Fruit fly (Drosophila melanogaster) whole organism, pupa: ENCODE measurements around the gene CG16852.

ENCODE experiments used
- CG10348 ChIP-seq: fragments of 200-800 bp; sonication (Bioruptor generic); IDR thresholded peaks from 2 replicates; pipeline ENCODE4 v1.3.6; 2022; ENCODE audit warnings: missing biosample characterization, missing genetic modification characterization
- CG12605 ChIP-seq: fragments of 200-800 bp; sonication (Bioruptor generic); IDR thresholded peaks from 2 replicates; pipeline ENCODE4 v1.3.6; 2022; ENCODE audit warnings: missing biosample characterization, missing genetic modification characterization
- CG13204 ChIP-seq: fragments of 200-800 bp; sonication (Bioruptor generic); optimal IDR thresholded peaks from 2 replicates; lab custom pipeline; 2018; ENCODE audit warnings: missing biosample characterization, mild to moderate bottlenecking, missing genetic modification characterization, moderate library complexity
- CG14655 ChIP-seq: fragments of 200-800 bp; sonication (Bioruptor generic); optimal IDR thresholded peaks from 3 replicates; lab custom pipeline; 2017; ENCODE audit warnings: mild to moderate bottlenecking, missing biosample characterization, missing genetic modification reagents, missing genetic modification characterization
- CG15710 ChIP-seq: fragments of 200-800 bp; sonication (Bioruptor generic); optimal IDR thresholded peaks from 2 replicates; lab custom pipeline; 2018; ENCODE audit warnings: missing biosample characterization, mild to moderate bottlenecking, missing genetic modification characterization, moderate library complexity
- CG17806 ChIP-seq: fragments of 200-800 bp; sonication (Bioruptor generic); optimal IDR thresholded peaks from 2 replicates; lab custom pipeline; 2018; ENCODE audit warnings: missing biosample characterization, mild to moderate bottlenecking, missing genetic modification characterization, moderate library complexity
- CG32121 ChIP-seq: fragments of 200-800 bp; sonication (Bioruptor generic); IDR thresholded peaks from 2 replicates; pipeline ENCODE4 v1.3.6; 2022; ENCODE audit warnings: missing biosample characterization, missing genetic modification characterization
- CG34367 ChIP-seq: fragments of 200-800 bp; sonication (Bioruptor generic); optimal IDR thresholded peaks from 2 replicates; lab custom pipeline; 2018; ENCODE audit warnings: missing biosample characterization, mild to moderate bottlenecking, missing genetic modification characterization
- CG4496 ChIP-seq: fragments of 200-800 bp; sonication (Bioruptor generic); IDR thresholded peaks from 3 replicates; pipeline ENCODE4 v1.3.6; 2022; ENCODE audit warnings: missing biosample characterization, missing genetic modification characterization
- CG8159 ChIP-seq: fragments of 200-800 bp; sonication (Bioruptor generic); optimal IDR thresholded peaks from 3 replicates; lab custom pipeline; 2018; ENCODE audit warnings: missing biosample characterization, mild to moderate bottlenecking, missing genetic modification characterization, moderate library complexity
- CG8301 ChIP-seq: fragments of 200-800 bp; sonication (Bioruptor generic); optimal IDR thresholded peaks from 2 replicates; lab custom pipeline; 2018; ENCODE audit warnings: missing biosample characterization, mild to moderate bottlenecking, missing genetic modification characterization
- CG9948 ChIP-seq: fragments of 200-800 bp; sonication (Bioruptor generic); optimal IDR thresholded peaks from 2 replicates; lab custom pipeline; 2018; ENCODE audit warnings: missing biosample characterization, mild to moderate bottlenecking, missing genetic modification characterization, moderate library complexity
- D1 ChIP-seq: fragments of 200-800 bp; sonication (Bioruptor generic); optimal IDR thresholded peaks from 2 replicates; lab custom pipeline; 2018; ENCODE audit warnings: missing biosample characterization, mild to moderate bottlenecking, missing genetic modification characterization, moderate library complexity
- EcR ChIP-seq: fragments of 200-800 bp; sonication (Bioruptor generic); optimal IDR thresholded peaks from 3 replicates; lab custom pipeline; 2019; ENCODE audit warnings: missing biosample characterization, missing genetic modification characterization, mild to moderate bottlenecking, moderate library complexity, missing genetic modification reagents
- Ets98B ChIP-seq: fragments of 200-800 bp; sonication (Bioruptor generic); IDR thresholded peaks from 2 replicates; pipeline ENCODE4 v1.3.6; 2022; ENCODE audit warnings: missing biosample characterization, missing genetic modification characterization
- Pif1A ChIP-seq: fragments of 200-800 bp; sonication (Bioruptor generic); optimal IDR thresholded peaks from 3 replicates; lab custom pipeline; 2016; ENCODE audit warnings: missing biosample characterization, missing genetic modification characterization
- Pif1B ChIP-seq: fragments of 200-800 bp; sonication (Bioruptor generic); optimal IDR thresholded peaks from 3 replicates; lab custom pipeline; 2016; ENCODE audit warnings: missing biosample characterization, missing genetic modification characterization
- Snoo ChIP-seq: fragments of 200-800 bp; sonication (Bioruptor generic); optimal IDR thresholded peaks from 3 replicates; lab custom pipeline; 2017; ENCODE audit warnings: missing biosample characterization, mild to moderate bottlenecking, missing genetic modification characterization, inconsistent platforms
- fd96Ca ChIP-seq: fragments of 200-800 bp; sonication (Bioruptor generic); IDR thresholded peaks from 3 replicates; pipeline ENCODE4 v1.3.6; 2022; ENCODE audit warnings: missing biosample characterization, missing genetic modification characterization
- gl ChIP-seq: fragments of 200-800 bp; sonication (Bioruptor generic); optimal IDR thresholded peaks from 2 replicates; lab custom pipeline; 2018; ENCODE audit warnings: missing biosample characterization, mild to moderate bottlenecking, missing genetic modification characterization
- rn ChIP-seq: fragments of 200-800 bp; sonication (Bioruptor generic); IDR thresholded peaks from 2 replicates; pipeline ENCODE4 v1.3.6; 2022; ENCODE audit warnings: missing biosample characterization, missing genetic modification characterization

CG16852 gene

dm6 chr2L:13540704-13541103 lies at the start of gene CG16852:
Gene CG16852 (plus strand): TSS chr2L:13540751.
- TF ChIP-seq rn (GFP tag; lab: Robert Waterston, UW) (no peak), fd96Ca (no peak), CG8159 (tag; lab: Kevin White, UChicago) (no peak), Snoo (tag; lab: Kevin White, UChicago) (no peak), EcR (GFP tag; lab: Kevin White, UChicago) (no peak), Pif1B (GFP tag; lab: Kevin White, UChicago) (no peak), CG17806 (tag; lab: Kevin White, UChicago) (no peak), CG13204 (GFP tag; lab: Kevin White, UChicago) (no peak)

dm6 chr2L:13497915-13498314 lies 42.6 kb upstream of the CG16852 start:
- TF ChIP-seq EcR (GFP tag; lab: Kevin White, UChicago) (no peak), CG8301 (no peak), fd96Ca (no peak), CG12605 (GFP tag; lab: Robert Waterston, UW) (no peak), CG14655 (GFP tag; lab: Kevin White, UChicago) (no peak), Pif1B (GFP tag; lab: Kevin White, UChicago) (no peak), CG9948 (tag; lab: Kevin White, UChicago) (no peak), CG15710 (tag; lab: Kevin White, UChicago) (no peak), gl (no peak), D1 (tag; lab: Kevin White, UChicago) (no peak), Pif1A (GFP tag; lab: Kevin White, UChicago) (no peak), CG34367 (no peak), rn (GFP tag; lab: Robert Waterston, UW) (no peak), Ets98B (GFP tag; lab: Robert Waterston, UW) (no peak), CG4496 (GFP tag; lab: Robert Waterston, UW) (no peak), CG8159 (tag; lab: Kevin White, UChicago) (no peak)

- TF ChIP-seq D1 (tag; lab: Kevin White, UChicago) = peak; percentile 69
- TF ChIP-seq CG13204 (GFP tag; lab: Kevin White, UChicago) = no peak
Measured at dm6 chr2L:13500416-13500815, 40.1 kb upstream of the CG16852 start.

- TF ChIP-seq CG10348 (GFP tag; lab: Robert Waterston, UW) (no peak), CG13204 (GFP tag; lab: Kevin White, UChicago) (no peak), CG17806 (tag; lab: Kevin White, UChicago) (no peak), CG14655 (GFP tag; lab: Kevin White, UChicago) (no peak), CG12605 (GFP tag; lab: Robert Waterston, UW) (no peak), CG15710 (tag; lab: Kevin White, UChicago) (no peak), Ets98B (GFP tag; lab: Robert Waterston, UW) (no peak), Pif1A (GFP tag; lab: Kevin White, UChicago) (no peak)
- TF ChIP-seq, all 21 proteins: peak for 0
Measured at dm6 chr2L:13509533-13510240, 30.9 kb upstream of the CG16852 start.

dm6 chr2L:13510870-13511867 lies 29.4 kb upstream of the CG16852 start:
- TF ChIP-seq CG4496 (GFP tag; lab: Robert Waterston, UW) = 0 out of 3 replicates have a peak, but pooled peaks have one; percentile 23
- no peak for TF ChIP-seq rn (GFP tag; lab: Robert Waterston, UW)
- TF ChIP-seq, all 21 proteins: peak for 1

- TF ChIP-seq Ets98B (GFP tag; lab: Robert Waterston, UW) = peak; percentile 55
- TF ChIP-seq Pif1B (GFP tag; lab: Kevin White, UChicago) = peak; percentile 1
- peak; percentile 27 for TF ChIP-seq CG14655 (GFP tag; lab: Kevin White, UChicago)
- TF ChIP-seq CG15710 (tag; lab: Kevin White, UChicago) = peak; percentile 25
- peak; percentile 63 for TF ChIP-seq CG4496 (GFP tag; lab: Robert Waterston, UW)
- peak; percentile 8; the same call in 1 of the 3 replicates for TF ChIP-seq fd96Ca
- TF ChIP-seq CG8159 (tag; lab: Kevin White, UChicago) = peak; percentile 24
- TF ChIP-seq CG12605 (GFP tag; lab: Robert Waterston, UW) = peak; percentile 48; the same call in 1 of the 2 replicates
- TF ChIP-seq CG32121 (GFP tag; lab: Robert Waterston, UW) = peak; percentile 39; the same call in 1 of the 2 replicates
- TF ChIP-seq CG10348 (GFP tag; lab: Robert Waterston, UW) = no peak
- no peak for TF ChIP-seq EcR (GFP tag; lab: Kevin White, UChicago)
- no peak for TF ChIP-seq gl
- TF ChIP-seq rn (GFP tag; lab: Robert Waterston, UW) = no peak
- TF ChIP-seq D1 (tag; lab: Kevin White, UChicago) = peak; percentile 14
- TF ChIP-seq CG34367 = peak; percentile 8
- no peak for TF ChIP-seq Snoo (tag; lab: Kevin White, UChicago)
- TF ChIP-seq Pif1A (GFP tag; lab: Kevin White, UChicago) = peak; percentile 20
Measured at dm6 chr2L:13512182-13513032, 28.1 kb upstream of the CG16852 start.
